Worm (Caenorhabditis elegans) whole organism, mixed stage, embryonic: ENCODE data around the gene F22B5.10.

ENCODE experiments used
- ceh-83 ChIP-seq: fragments of 200-800 bp; sonication (Bioruptor generic); optimal IDR thresholded peaks from 2 replicates; lab custom pipeline; 2018; ENCODE audit warnings: mild to moderate bottlenecking, missing genetic modification characterization, missing compliant biosample characterization
- ces-1 ChIP-seq: fragments of 150-350 bp; optimal IDR thresholded peaks from 2 replicates; lab custom pipeline; 2014; ENCODE audit warnings: missing biosample characterization, missing genetic modification reagents, missing genetic modification characterization
- elt-3 ChIP-seq: fragments of 150-350 bp; optimal IDR thresholded peaks from 2 replicates; lab custom pipeline; 2014; ENCODE audit warnings: missing biosample characterization, missing genetic modification characterization
- lsy-2 ChIP-seq: fragments of 150-350 bp; optimal IDR thresholded peaks from 2 replicates; lab custom pipeline; 2014; ENCODE audit warnings: missing biosample characterization, missing genetic modification characterization
- pha-4 ChIP-seq: fragments of 150-350 bp; optimal IDR thresholded peaks from 2 replicates; lab custom pipeline; 2018; ENCODE audit warnings: missing biosample characterization, missing genetic modification reagents, missing genetic modification characterization
- ztf-11 ChIP-seq: fragments of 150-350 bp; optimal IDR thresholded peaks from 2 replicates; lab custom pipeline; 2014; ENCODE audit warnings: missing biosample characterization, missing genetic modification characterization

ce11 chrII:8472916-8473315 lies 5.9 kb downstream of the F22B5.10 start:
- no peak for TF ChIP-seq ces-1 (GFP tag; lab: Kevin White, UChicago)
- no peak for TF ChIP-seq lsy-2 (tag; lab: Kevin White, UChicago)
- no peak for TF ChIP-seq elt-3 (tag; lab: Kevin White, UChicago)
- TF ChIP-seq ztf-11 (tag; lab: Kevin White, UChicago) = no peak
- TF ChIP-seq pha-4 (tag; lab: Kevin White, UChicago) = no peak
- no peak for TF ChIP-seq ceh-83
